Worm (Caenorhabditis elegans) whole organism, L4/young adult: ENCODE data around the gene F36H12.4.
"Not testable (repeated sequence)": the region's sequence is repeated elsewhere in the genome, so short reads cannot be mapped to it uniquely, and the experiment has no call there.

ENCODE experiments used
- W03F9.2 ChIP-seq: fragments of 150-350 bp; optimal IDR thresholded peaks from 2 replicates; lab custom pipeline; 2014; ENCODE audit warnings: missing biosample characterization, missing genetic modification characterization
- dao-5 ChIP-seq: sonication (generic microtip); optimal IDR thresholded peaks from 2 replicates; lab custom pipeline; 2016; ENCODE audit warnings: missing genotype, missing genetic modification characterization, moderate library complexity, missing compliant biosample characterization
- him-1 ChIP-seq: sonication (generic microtip); optimal IDR thresholded peaks from 2 replicates; lab custom pipeline; 2016; ENCODE audit warnings: missing genotype, missing genetic modification reagents, missing genetic modification characterization, missing compliant biosample characterization

F36H12.4 gene

DNA sequence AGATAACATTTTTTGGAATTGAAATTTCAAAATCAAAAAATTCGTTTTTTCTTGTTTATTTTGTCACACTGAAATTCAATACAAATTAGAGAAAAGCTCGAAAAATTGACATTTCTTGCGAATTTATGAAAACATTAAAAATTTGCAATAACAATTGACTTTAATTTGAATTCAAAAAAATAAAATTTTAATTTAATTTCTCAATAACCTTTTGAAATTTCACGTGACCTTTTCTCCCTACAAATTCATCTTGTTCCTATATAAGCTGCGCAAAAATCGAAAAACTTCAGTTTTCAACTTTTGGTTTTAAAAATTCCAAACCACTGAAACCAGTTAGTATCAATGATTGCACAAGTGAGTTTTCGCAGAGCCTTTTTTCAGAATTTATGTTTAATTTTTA is at the start of gene F36H12.4:
TSS of gene F36H12.4 (plus strand) at position 301 of the 400 bp plus-strand sequence.
- TF ChIP-seq dao-5 (tag; lab: Kevin White, UChicago) (no peak), him-1 (tag; lab: Kevin White, UChicago) (no peak), W03F9.2 (tag; lab: Kevin White, UChicago) (no peak)

ce11 chrIV:5221721-5222120 is 47.2 kb upstream of the F36H12.4 start:
- TF ChIP-seq dao-5 (tag; lab: Kevin White, UChicago) (no peak), W03F9.2 (tag; lab: Kevin White, UChicago) (no peak), him-1 (tag; lab: Kevin White, UChicago) (no peak)

- TF ChIP-seq him-1 (tag; lab: Kevin White, UChicago), result no peak
- TF ChIP-seq dao-5 (tag; lab: Kevin White, UChicago), result no peak
- TF ChIP-seq W03F9.2 (tag; lab: Kevin White, UChicago), result no peak
These were observed 44.7 kb upstream of the F36H12.4 start, which contains the start of gene Y59E9AL.8 for ce11 chrIV:5224238-5224637. Gene Y59E9AL.8 (minus strand): TSS chrIV:5224338.

- TF ChIP-seq dao-5, W03F9.2, him-1 (tag; lab: Kevin White, UChicago): not testable (repeated sequence)
These were observed 43.6 kb upstream of the F36H12.4 start, which contains the start of gene cylc-1 for ce11 chrIV:5225277-5225822. Gene cylc-1 (minus strand): TSS chrIV:5225772.

- TF ChIP-seq W03F9.2, dao-5, him-1 (tag; lab: Kevin White, UChicago): not testable (repeated sequence)
These were observed 42.4 kb upstream of the F36H12.4 start, which contains the start of gene nsph-4.1 for ce11 chrIV:5226552-5226951. Gene nsph-4.1 (plus strand): TSS chrIV:5226852.

DNA sequence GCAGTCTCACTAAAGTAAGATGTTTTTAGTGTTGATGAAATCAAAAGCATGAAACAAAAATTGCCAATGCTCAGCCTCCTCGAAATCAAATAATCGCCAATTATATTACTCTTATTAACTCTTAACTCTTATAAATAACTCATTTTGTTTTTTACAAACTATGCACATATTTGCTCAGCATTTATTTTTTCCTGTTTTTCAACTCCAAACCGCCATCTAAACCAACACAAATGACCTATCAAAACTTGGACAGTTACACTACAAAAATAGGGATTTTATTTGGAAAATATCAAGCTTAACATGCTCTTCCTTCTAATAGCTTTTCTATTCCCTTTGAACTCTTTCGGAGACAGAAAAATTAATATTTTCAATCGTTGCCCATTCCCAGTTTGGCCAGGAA is 40.3 kb upstream of the F36H12.4 start, which contains the start of gene thn-6:
TSS of gene thn-6 (plus strand) at position 301 of the 400 bp plus-strand sequence.
- TF ChIP-seq dao-5 (tag; lab: Kevin White, UChicago) (no peak), W03F9.2 (tag; lab: Kevin White, UChicago) (no peak), him-1 (tag; lab: Kevin White, UChicago) (no peak)

DNA sequence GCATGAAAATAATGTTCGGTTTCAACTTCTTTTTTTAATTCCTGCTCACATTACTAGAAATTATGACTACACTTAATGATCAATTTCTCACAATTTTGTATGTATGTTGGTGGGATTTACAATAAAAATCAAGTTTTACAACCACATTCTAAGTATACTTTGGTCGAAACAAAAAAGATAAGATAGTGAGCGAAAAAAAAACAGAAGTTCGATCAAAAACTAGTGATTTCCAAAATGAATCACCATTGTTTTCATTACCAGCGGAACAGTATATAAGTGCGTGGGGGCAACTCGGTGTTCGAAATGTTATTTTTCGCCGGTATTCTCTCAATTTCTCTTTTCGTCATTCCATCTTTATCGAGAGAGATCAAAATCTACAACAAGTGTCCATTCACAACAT is 38.4 kb upstream of the F36H12.4 start, which contains the start of gene thn-5:
TSS of gene thn-5 (plus strand) at position 301 of the 400 bp plus-strand sequence.
- TF ChIP-seq dao-5 (tag; lab: Kevin White, UChicago) (no peak), him-1 (tag; lab: Kevin White, UChicago) (no peak), W03F9.2 (tag; lab: Kevin White, UChicago) (no peak)

DNA sequence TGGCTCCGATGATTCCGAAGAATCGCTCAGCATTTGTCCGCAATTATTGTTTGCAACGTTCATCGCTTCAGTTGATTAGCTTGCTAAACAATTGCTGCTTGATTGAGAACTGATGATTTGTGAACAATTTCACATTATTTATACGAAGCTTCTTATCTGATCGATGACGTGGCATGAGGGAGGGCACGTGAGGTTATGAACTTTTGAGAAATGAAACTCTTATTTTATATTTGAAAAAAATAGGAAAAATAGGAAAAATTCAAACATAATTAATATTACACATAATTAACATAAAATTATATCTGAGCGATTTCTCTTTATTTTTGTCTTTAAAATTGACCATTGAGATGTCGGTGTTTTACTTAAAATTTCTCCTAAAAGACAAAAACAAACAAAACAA is 14.2 kb upstream of the F36H12.4 start, which contains the start of gene F36H12.10:
TSS of gene F36H12.10 (minus strand) at position 101 of the 400 bp plus-strand sequence.
- not testable (repeated sequence) for TF ChIP-seq W03F9.2, him-1, dao-5 (tag; lab: Kevin White, UChicago)

DNA sequence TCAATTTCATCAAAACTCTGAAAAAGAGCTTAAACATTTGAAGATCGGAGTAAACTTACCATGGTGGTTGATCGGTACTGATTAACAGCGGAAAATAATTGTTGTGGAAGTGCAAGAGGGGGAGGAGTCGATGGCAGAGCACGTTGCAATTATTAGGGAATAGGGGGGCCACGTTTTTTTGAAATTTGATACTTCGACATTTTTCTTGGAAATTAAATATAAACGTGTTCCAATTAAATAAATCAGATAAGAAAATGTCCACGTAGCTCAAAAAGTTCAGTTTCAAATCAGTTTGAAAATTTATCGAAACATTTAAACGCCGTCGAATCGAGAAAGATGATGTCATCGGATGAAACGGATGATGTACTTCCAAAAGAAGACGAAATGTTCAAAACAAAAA is 12.2 kb upstream of the F36H12.4 start, which contains the start of gene F36H12.9:
TSS of gene F36H12.9 (plus strand) at position 301 of the 400 bp plus-strand sequence.
- not testable (repeated sequence) for TF ChIP-seq dao-5, W03F9.2, him-1 (tag; lab: Kevin White, UChicago)

DNA sequence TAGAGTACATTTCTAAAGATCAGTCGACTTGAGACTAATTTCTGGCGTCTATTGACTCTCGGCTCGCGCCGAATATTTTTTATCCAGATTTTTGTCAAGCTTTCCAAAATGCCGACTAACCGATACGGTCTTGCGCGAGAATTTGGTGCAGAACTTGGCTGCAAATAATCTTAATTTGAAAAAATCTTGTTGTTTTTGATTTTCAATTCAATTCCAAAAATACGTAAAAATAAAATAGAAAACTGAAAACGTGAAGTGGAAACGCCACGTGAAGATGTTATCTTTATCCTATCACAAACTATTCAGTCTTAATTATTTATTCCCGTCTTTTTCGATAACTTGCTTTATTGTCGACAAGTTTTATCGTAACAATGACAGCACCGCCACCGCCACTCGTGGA is 10.5 kb upstream of the F36H12.4 start, which contains the start of gene ttbk-2.1:
TSS of gene ttbk-2.1 (plus strand) at position 301 of the 400 bp plus-strand sequence.
- not testable (repeated sequence) for TF ChIP-seq dao-5, him-1, W03F9.2 (tag; lab: Kevin White, UChicago)

DNA sequence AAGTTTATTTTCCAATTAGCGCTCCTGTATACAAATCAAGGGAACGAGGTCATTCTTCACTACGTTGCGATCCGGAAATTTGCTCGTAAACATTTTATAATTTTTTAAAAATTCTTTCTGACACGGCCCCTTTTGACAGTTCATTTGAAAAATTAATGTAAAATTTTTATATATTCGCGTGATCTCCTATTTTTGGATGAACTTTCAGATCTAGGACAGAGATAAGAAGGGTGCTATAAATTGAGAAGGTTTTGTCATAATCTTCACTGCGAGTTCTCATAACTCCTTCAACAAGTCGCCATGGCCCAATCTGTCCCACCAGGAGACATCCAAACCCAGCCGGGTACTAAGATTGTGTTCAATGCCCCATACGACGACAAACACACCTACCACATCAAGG is 8.6 kb upstream of the F36H12.4 start, which contains the start of gene msp-19:
TSS of gene msp-19 (plus strand) at position 301 of the 400 bp plus-strand sequence.
- not testable (repeated sequence) for TF ChIP-seq W03F9.2, dao-5, him-1 (tag; lab: Kevin White, UChicago)

ce11 chrIV:5266474-5266873 is 2.4 kb upstream of the F36H12.4 start, which contains the start of gene F36H12.5:
Gene F36H12.5 (plus strand): TSS chrIV:5266774.
- TF ChIP-seq him-1 (tag; lab: Kevin White, UChicago), result no peak
- no peak for TF ChIP-seq W03F9.2 (tag; lab: Kevin White, UChicago)
- TF ChIP-seq dao-5 (tag; lab: Kevin White, UChicago), result no peak

DNA sequence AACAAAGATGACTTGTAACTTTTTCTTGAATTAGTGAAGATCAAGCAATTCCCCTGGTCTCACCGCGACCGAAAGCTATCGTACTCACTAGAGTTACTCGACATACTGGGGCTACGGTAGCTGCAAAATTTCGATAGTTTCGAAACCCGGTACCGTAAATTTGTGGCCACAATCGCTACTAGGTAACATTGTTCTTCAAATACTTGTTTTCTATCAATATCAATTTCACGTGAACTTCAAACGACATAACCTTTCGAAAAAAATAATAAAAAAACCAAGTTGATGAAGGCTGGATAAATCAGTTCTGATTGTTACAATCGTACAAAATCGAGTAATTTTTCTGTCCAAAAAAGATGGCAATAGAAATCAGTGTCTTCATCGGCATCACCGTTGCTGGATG is 3.6 kb downstream of the F36H12.4 start, which contains the start of gene F36H12.3:
TSS of gene F36H12.3 (plus strand) at position 301 of the 400 bp plus-strand sequence.
- no peak for TF ChIP-seq W03F9.2 (tag; lab: Kevin White, UChicago)
- no peak for TF ChIP-seq him-1 (tag; lab: Kevin White, UChicago)
- TF ChIP-seq dao-5 (tag; lab: Kevin White, UChicago), result no peak
